Worm (Caenorhabditis elegans) whole organism, L1 larva: Measurements from ENCODE around the gene ugt-10.

Experiments used
- isw-1 ChIP-seq: fragments of 200-800 bp; sonication (Bioruptor generic); IDR thresholded peaks from 2 replicates; pipeline ENCODE4 v1.3.6; 2022; ENCODE audit warnings: missing genetic modification characterization, missing compliant biosample characterization
- nhr-47 ChIP-seq: sonication (generic microtip); optimal IDR thresholded peaks from 2 replicates; lab custom pipeline; 2016; ENCODE audit warnings: mild to moderate bottlenecking, missing genetic modification characterization, moderate library complexity, missing compliant biosample characterization
- unc-130 ChIP-seq: fragments of 150-350 bp; optimal IDR thresholded peaks from 2 replicates; lab custom pipeline; 2017; ENCODE audit warnings: missing biosample characterization, missing genetic modification characterization, inconsistent platforms

- TF ChIP-seq nhr-47 (tag; lab: Kevin White, UChicago) (no peak), isw-1 (no peak), unc-130 (tag; lab: Kevin White, UChicago) (no peak)
These were observed 4.2 kb downstream of the ugt-10 start, which contains the start of gene ugt-9 for ce11 chrV:4895744-4896143.
